Comparison of ENCODE assay signal across 1 fruit fly cellular context in the genomic region with DNA sequence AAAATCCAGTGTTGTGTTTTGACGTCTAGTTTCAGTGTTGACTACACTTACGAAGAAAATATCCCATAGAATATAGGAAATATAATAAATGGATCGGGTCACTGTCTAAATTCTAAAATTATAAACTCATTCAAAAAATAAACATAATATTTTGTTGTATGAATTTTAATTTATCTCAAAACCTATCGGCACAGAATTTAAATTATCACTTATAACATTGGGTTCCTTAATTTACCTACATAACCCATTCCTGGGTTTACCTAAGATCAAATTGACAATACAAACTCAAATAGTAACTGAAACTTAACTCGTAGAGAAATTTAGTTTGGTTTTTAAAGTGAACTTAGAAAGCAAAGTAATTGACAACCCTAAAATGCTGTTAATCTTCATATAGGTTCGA.
A peak's percentile ranks its signal among the peaks of the same experiment; 100 is the strongest.
TF ChIP-seq lines count a peak whose summit lies in the region.

No protein-coding gene starts in this region.

TF ChIP-seq in whole organism, embryonic, 481 proteins besides CTCF, POLR2A, EP300 and RAD21 (continued from another document and continues in another):
- TF ChIP-seq so (GFP tag; IDR thresholded peaks at IDR 0.05; lab: Robert Waterston, UW) (no peak), CG12104 (GFP tag; optimal IDR thresholded peaks at IDR 0.05; lab: Kevin White, UChicago) (no peak), Bdp1 (GFP tag; optimal IDR thresholded peaks at IDR 0.05; lab: Kevin White, UChicago) (no peak), odd (GFP tag; optimal IDR thresholded peaks at IDR 0.05; lab: Kevin White, UChicago) (no peak), TFAM (GFP tag; optimal IDR thresholded peaks at IDR 0.05; lab: Kevin White, UChicago) (no peak), unpg (GFP tag; optimal IDR thresholded peaks at IDR 0.05; lab: Kevin White, UChicago) (no peak), CG13296 (GFP tag; optimal IDR thresholded peaks at IDR 0.05; lab: Kevin White, UChicago) (no peak), croc (GFP tag; conservative IDR thresholded peaks at IDR 0.05; lab: Robert Waterston, UW) (no peak), twi (tag; optimal IDR thresholded peaks at IDR 0.05; lab: Kevin White, UChicago) (no peak), tio (GFP tag; optimal IDR thresholded peaks at IDR 0.05; lab: Kevin White, UChicago) (peak; percentile 52), hkb (optimal IDR thresholded peaks at IDR 0.05; lab: Kevin White, UChicago) (no peak), hkb (GFP tag; IDR thresholded peaks at IDR 0.05; lab: Robert Waterston, UW) (no peak), Jarid2 (GFP tag; optimal IDR thresholded peaks at IDR 0.05; lab: Kevin White, UChicago) (no peak), Oli (tag; optimal IDR thresholded peaks at IDR 0.05; lab: Kevin White, UChicago) (peak; percentile 24), CG11723 (GFP tag; optimal IDR thresholded peaks at IDR 0.05; lab: Kevin White, UChicago) (no peak), dimm (GFP tag; IDR thresholded peaks at IDR 0.05; lab: Robert Waterston, UW) (no peak), CG7786 (GFP tag; optimal IDR thresholded peaks at IDR 0.05; lab: Kevin White, UChicago) (peak; percentile 5), grn (GFP tag; optimal IDR thresholded peaks at IDR 0.05; lab: Kevin White, UChicago) (no peak), Antp (GFP tag; optimal IDR thresholded peaks at IDR 0.05; lab: Kevin White, UChicago) (no peak), CG4282 (GFP tag; optimal IDR thresholded peaks at IDR 0.05; lab: Kevin White, UChicago) (no peak), zfh2 (GFP tag; optimal IDR thresholded peaks at IDR 0.05; lab: Kevin White, UChicago) (no peak), repo (GFP tag; optimal IDR thresholded peaks at IDR 0.05; lab: Kevin White, UChicago) (no peak), B-H1 (GFP tag; IDR thresholded peaks at IDR 0.05; lab: Robert Waterston, UW) (no peak), CG31365 (tag; optimal IDR thresholded peaks at IDR 0.05; lab: Kevin White, UChicago) (no peak), CG11247 (GFP tag; IDR thresholded peaks at IDR 0.05; lab: Robert Waterston, UW) (no peak), Sox100B (GFP tag; optimal IDR thresholded peaks at IDR 0.05; lab: Kevin White, UChicago) (no peak), Dref (GFP tag; IDR thresholded peaks at IDR 0.05; lab: Robert Waterston, UW) (no peak), bowl (GFP tag; IDR thresholded peaks at IDR 0.05; lab: Robert Waterston, UW) (no peak), Taf1 (GFP tag; IDR thresholded peaks at IDR 0.05; lab: Robert Waterston, UW) (no peak), kah (GFP tag; optimal IDR thresholded peaks at IDR 0.05; lab: Kevin White, UChicago) (no peak), wdn (GFP tag; IDR thresholded peaks at IDR 0.05; lab: Robert Waterston, UW) (no peak), CG8765 (GFP tag; IDR thresholded peaks at IDR 0.05; lab: Robert Waterston, UW) (no peak), Adf1 (GFP tag; IDR thresholded peaks at IDR 0.05; lab: Robert Waterston, UW) (no peak), ranshi (GFP tag; IDR thresholded peaks at IDR 0.05; lab: Robert Waterston, UW) (no peak), amos (GFP tag; IDR thresholded peaks at IDR 0.05; lab: Robert Waterston, UW; ENCODE audit: partially characterized antibody) (no peak), dm (GFP tag; optimal IDR thresholded peaks at IDR 0.05; lab: Kevin White, UChicago) (no peak), ken (GFP tag; IDR thresholded peaks at IDR 0.05; lab: Robert Waterston, UW) (no peak), en (GFP tag; optimal IDR thresholded peaks at IDR 0.05; lab: Kevin White, UChicago) (no peak), dmrt99B (tag; optimal IDR thresholded peaks at IDR 0.05; lab: Kevin White, UChicago) (no peak), ATbp (GFP tag; optimal IDR thresholded peaks at IDR 0.05; lab: Kevin White, UChicago) (no peak), CG6254 (GFP tag; optimal IDR thresholded peaks at IDR 0.05; lab: Kevin White, UChicago) (no peak), Gsc (GFP tag; IDR thresholded peaks at IDR 0.05; lab: Robert Waterston, UW) (no peak), CG8359 (GFP tag; optimal IDR thresholded peaks at IDR 0.05; lab: Kevin White, UChicago; ENCODE audit: borderline replicate concordance) (no peak), Opbp (GFP tag; IDR thresholded peaks at IDR 0.05; lab: Robert Waterston, UW; ENCODE audit: partially characterized antibody) (no peak), CoRest (tag; optimal IDR thresholded peaks at IDR 0.05; lab: Kevin White, UChicago) (peak; percentile 50), CG2678 (tag; optimal IDR thresholded peaks at IDR 0.05; lab: Kevin White, UChicago) (no peak), Scr (GFP tag; IDR thresholded peaks at IDR 0.05; lab: Robert Waterston, UW; ENCODE audit: partially characterized antibody) (no peak), chinmo (GFP tag; IDR thresholded peaks at IDR 0.05; lab: Robert Waterston, UW; ENCODE audit: partially characterized antibody) (no peak), CG3281 (GFP tag; optimal IDR thresholded peaks at IDR 0.05; lab: Kevin White, UChicago) (no peak), cad (GFP tag; optimal IDR thresholded peaks at IDR 0.05; lab: Kevin White, UChicago) (no peak), Doc3 (GFP tag; IDR thresholded peaks at IDR 0.05; lab: Robert Waterston, UW; ENCODE audit: partially characterized antibody) (no peak), CG12659 (GFP tag; optimal IDR thresholded peaks at IDR 0.05; lab: Kevin White, UChicago) (peak; percentile 9), hb (GFP tag; IDR thresholded peaks at IDR 0.05; lab: Robert Waterston, UW; ENCODE audit: partially characterized antibody) (no peak), lab (GFP tag; optimal IDR thresholded peaks at IDR 0.05; lab: Kevin White, UChicago) (no peak), Elba2 (GFP tag; optimal IDR thresholded peaks at IDR 0.05; lab: Kevin White, UChicago) (no peak), toy (GFP tag; IDR thresholded peaks at IDR 0.05; lab: Robert Waterston, UW) (no peak), CG16815 (GFP tag; optimal IDR thresholded peaks at IDR 0.05; lab: Kevin White, UChicago) (peak; percentile 40), sug (tag; optimal IDR thresholded peaks at IDR 0.05; lab: Kevin White, UChicago) (no peak), slp2 (GFP tag; optimal IDR thresholded peaks at IDR 0.05; lab: Kevin White, UChicago) (no peak), Neu2 (GFP tag; optimal IDR thresholded peaks at IDR 0.05; lab: Kevin White, UChicago; ENCODE audit: borderline replicate concordance) (no peak), rib (GFP tag; IDR thresholded peaks at IDR 0.05; lab: Robert Waterston, UW) (no peak), CG2889 (GFP tag; IDR thresholded peaks at IDR 0.05; lab: Robert Waterston, UW) (no peak), sr (GFP tag; IDR thresholded peaks at IDR 0.05; lab: Robert Waterston, UW) (no peak), org-1 (GFP tag; optimal IDR thresholded peaks at IDR 0.05; lab: Kevin White, UChicago) (no peak), CG12391 (tag; optimal IDR thresholded peaks at IDR 0.05; lab: Kevin White, UChicago) (peak; percentile 48), CG15696 (tag; optimal IDR thresholded peaks at IDR 0.05; lab: Kevin White, UChicago) (peak; percentile 41), CG1233 (GFP tag; optimal IDR thresholded peaks at IDR 0.05; lab: Kevin White, UChicago) (no peak), CG10209 (GFP tag; optimal IDR thresholded peaks at IDR 0.05; lab: Kevin White, UChicago) (peak; percentile 6), NFAT (GFP tag; IDR thresholded peaks at IDR 0.05; lab: Robert Waterston, UW) (no peak), Eip74EF (GFP tag; optimal IDR thresholded peaks at IDR 0.05; lab: Kevin White, UChicago) (no peak), row (GFP tag; IDR thresholded peaks at IDR 0.05; lab: Robert Waterston, UW) (peak; percentile 53; the same call in 1 of the 3 replicates), CG4707 (GFP tag; optimal IDR thresholded peaks at IDR 0.05; lab: Kevin White, UChicago) (no peak), CG4820 (GFP tag; optimal IDR thresholded peaks at IDR 0.05; lab: Kevin White, UChicago) (no peak), Gug (GFP tag; IDR thresholded peaks at IDR 0.05; lab: Robert Waterston, UW) (no peak), Trl (optimal IDR thresholded peaks at IDR 0.05; lab: Kevin White, UChicago) (no peak), Trl (GFP tag; optimal IDR thresholded peaks at IDR 0.05; lab: Kevin White, UChicago) (no peak), Hr39 (optimal IDR thresholded peaks at IDR 0.05; lab: Kevin White, UChicago) (no peak), zfh1 (GFP tag; IDR thresholded peaks at IDR 0.05; lab: Robert Waterston, UW) (no peak), sc (optimal IDR thresholded peaks at IDR 0.05; lab: Kevin White, UChicago) (no peak), sc (GFP tag; optimal IDR thresholded peaks at IDR 0.05; lab: Kevin White, UChicago) (no peak), pzg (GFP tag; optimal IDR thresholded peaks at IDR 0.05; lab: Kevin White, UChicago) (no peak), corto (GFP tag; optimal IDR thresholded peaks at IDR 0.05; lab: Kevin White, UChicago) (no peak), bab2 (GFP tag; optimal IDR thresholded peaks at IDR 0.05; lab: Kevin White, UChicago) (no peak), fd3F (GFP tag; optimal IDR thresholded peaks at IDR 0.05; lab: Kevin White, UChicago) (no peak), CG7357 (GFP tag; IDR thresholded peaks at IDR 0.05; lab: Robert Waterston, UW) (no peak), BEAF-32 (GFP tag; optimal IDR thresholded peaks at IDR 0.05; lab: Kevin White, UChicago) (peak; percentile 14), Hr51 (GFP tag; optimal IDR thresholded peaks at IDR 0.05; lab: Kevin White, UChicago) (peak in 1 of 2 experiments; percentile 2), CG3726 (GFP tag; IDR thresholded peaks at IDR 0.05; lab: Robert Waterston, UW) (no peak), CG3995 (GFP tag; optimal IDR thresholded peaks at IDR 0.05; lab: Kevin White, UChicago) (no peak), BtbVII (GFP tag; optimal IDR thresholded peaks at IDR 0.05; lab: Kevin White, UChicago) (no peak), CG11093 (GFP tag; IDR thresholded peaks at IDR 0.05; lab: Robert Waterston, UW) (no peak), CG1832 (GFP tag; optimal IDR thresholded peaks at IDR 0.05; lab: Kevin White, UChicago) (no peak), Hr3 (GFP tag; optimal IDR thresholded peaks at IDR 0.05; lab: Kevin White, UChicago) (peak; percentile 33), sd (tag; optimal IDR thresholded peaks at IDR 0.05; lab: Kevin White, UChicago) (no peak), Mrtf (GFP tag; IDR thresholded peaks at IDR 0.05; lab: Robert Waterston, UW) (no peak), Chrac-16 (GFP tag; optimal IDR thresholded peaks at IDR 0.05; lab: Kevin White, UChicago) (peak; percentile 28), CG10431 (GFP tag; optimal IDR thresholded peaks at IDR 0.05; lab: Kevin White, UChicago) (peak; percentile 9), CG17829 (tag; optimal IDR thresholded peaks at IDR 0.05; lab: Kevin White, UChicago) (peak; percentile 46), knrl (GFP tag; IDR thresholded peaks at IDR 0.05; lab: Robert Waterston, UW; ENCODE audit: partially characterized antibody) (no peak), Fer1 (GFP tag; optimal IDR thresholded peaks at IDR 0.05; lab: Kevin White, UChicago) (no peak), CG6854 (GFP tag; optimal IDR thresholded peaks at IDR 0.05; lab: Kevin White, UChicago) (no peak), CG9876 (GFP tag; optimal IDR thresholded peaks at IDR 0.05; lab: Kevin White, UChicago) (no peak), CG14667 (GFP tag; IDR thresholded peaks at IDR 0.05; lab: Robert Waterston, UW) (no peak), Spps (tag; optimal IDR thresholded peaks at IDR 0.05; lab: Kevin White, UChicago) (no peak), CG34224 (GFP tag; IDR thresholded peaks at IDR 0.05; lab: Robert Waterston, UW; ENCODE audit: partially characterized antibody) (no peak), Ets65A (GFP tag; lab: Kevin White, UChicago) (peak; percentile 55), CG34376 (GFP tag; optimal IDR thresholded peaks at IDR 0.05; lab: Kevin White, UChicago) (no peak), CG5953 (GFP tag; IDR thresholded peaks at IDR 0.05; lab: Robert Waterston, UW) (no peak), CG43689 (GFP tag; IDR thresholded peaks at IDR 0.05; lab: Robert Waterston, UW) (no peak), Kr (GFP tag; optimal IDR thresholded peaks at IDR 0.05; lab: Kevin White, UChicago) (no peak), Camta (GFP tag; optimal IDR thresholded peaks at IDR 0.05; lab: Kevin White, UChicago) (peak; percentile 10), CG9817 (tag; optimal IDR thresholded peaks at IDR 0.05; lab: Kevin White, UChicago) (no peak), CG6175 (GFP tag; IDR thresholded peaks at IDR 0.05; lab: Robert Waterston, UW) (no peak), ttk (GFP tag; IDR thresholded peaks at IDR 0.05; lab: Robert Waterston, UW) (no peak), sob (GFP tag; IDR thresholded peaks at IDR 0.05; lab: Robert Waterston, UW) (no peak), br (optimal IDR thresholded peaks at IDR 0.05; lab: Kevin White, UChicago) (no peak), Med (GFP tag; lab: Kevin White, UChicago) (no peak), salm (tag; optimal IDR thresholded peaks at IDR 0.05; lab: Kevin White, UChicago) (no peak), CG17361 (GFP tag; IDR thresholded peaks at IDR 0.05; lab: Robert Waterston, UW) (peak; percentile 48; the same call in 1 of the 3 replicates), fd64A (GFP tag; optimal IDR thresholded peaks at IDR 0.05; lab: Kevin White, UChicago) (no peak), CG7928 (GFP tag; optimal IDR thresholded peaks at IDR 0.05; lab: Kevin White, UChicago) (no peak), H2.0 (GFP tag; IDR thresholded peaks at IDR 0.05; lab: Robert Waterston, UW) (no peak), CG15073 (GFP tag; optimal IDR thresholded peaks at IDR 0.05; lab: Kevin White, UChicago) (no peak), CG11504 (tag; optimal IDR thresholded peaks at IDR 0.05; lab: Kevin White, UChicago) (no peak), CG6813 (GFP tag; optimal IDR thresholded peaks at IDR 0.05; lab: Kevin White, UChicago) (no peak), CG14710 (tag; optimal IDR thresholded peaks at IDR 0.05; lab: Kevin White, UChicago) (peak; percentile 70), Hmr (GFP tag; optimal IDR thresholded peaks at IDR 0.05; lab: Kevin White, UChicago) (no peak), CG30403 (GFP tag; optimal IDR thresholded peaks at IDR 0.05; lab: Kevin White, UChicago) (peak; percentile 22), pan (optimal IDR thresholded peaks at IDR 0.05; lab: Kevin White, UChicago) (no peak), pan (GFP tag; optimal IDR thresholded peaks at IDR 0.05 in 1 of 2, IDR thresholded peaks at IDR 0.05 in 1 of 2) (no peak), CG12236 (GFP tag; optimal IDR thresholded peaks at IDR 0.05; lab: Kevin White, UChicago) (no peak), CG1792 (GFP tag; optimal IDR thresholded peaks at IDR 0.05; lab: Kevin White, UChicago) (no peak), phol (tag; optimal IDR thresholded peaks at IDR 0.05; lab: Kevin White, UChicago) (peak; percentile 43), Lhr (GFP tag; optimal IDR thresholded peaks at IDR 0.05; lab: Kevin White, UChicago) (peak; percentile 10), jumu (GFP tag; optimal IDR thresholded peaks at IDR 0.05; lab: Kevin White, UChicago) (no peak)
